Fruit fly (Drosophila melanogaster): ENCODE data around the gene CG14427.
A peak's percentile ranks its signal among the peaks of the same experiment; 100 is the strongest.

- TF ChIP-seq kay (GFP tag; ENCODE audit: borderline replicate concordance): no peak
- peak; percentile 31 for TF ChIP-seq CG1620 (GFP tag; optimal IDR thresholded peaks at IDR 0.05)
- peak; percentile 93 for TF ChIP-seq tj (GFP tag; optimal IDR thresholded peaks at IDR 0.05)
- TF ChIP-seq Hr96 (GFP tag; optimal IDR thresholded peaks at IDR 0.05): peak; percentile 77
- peak; percentile 89 for TF ChIP-seq Mnt (GFP tag; optimal IDR thresholded peaks at IDR 0.05)
- no peak for TF ChIP-seq CG5204 (GFP tag; optimal IDR thresholded peaks at IDR 0.05)
- TF ChIP-seq CG33017 (tag; optimal IDR thresholded peaks at IDR 0.05): no peak
- TF ChIP-seq Crg-1 (GFP tag; optimal IDR thresholded peaks at IDR 0.05): peak; percentile 50
- peak; percentile 41 for TF ChIP-seq pad (GFP tag; optimal IDR thresholded peaks at IDR 0.05)
- TF ChIP-seq CG11617 (GFP tag; optimal IDR thresholded peaks at IDR 0.05): no peak
- TF ChIP-seq CG7045 (GFP tag; optimal IDR thresholded peaks at IDR 0.05): no peak
- TF ChIP-seq ovo (GFP tag; optimal IDR thresholded peaks at IDR 0.05): peak; percentile 69
- TF ChIP-seq cnc (optimal IDR thresholded peaks at IDR 0.05): no peak
- TF ChIP-seq bab1 (GFP tag; optimal IDR thresholded peaks at IDR 0.05): peak; percentile 88
Measured at dm6 chrX:6998492-6998852, 41.9 kb upstream of the CG14427 start, which contains the start of gene Inx2.
